Fruit fly (Drosophila melanogaster) Kc167 (cell line): Measurements from ENCODE around the gene CG5849.

Experiments used
- Myc ChIP-seq: fragments of >200 bp; optimal IDR thresholded peaks from 2 replicates; lab custom pipeline; 2017; ENCODE audit warnings: missing external identifiers
- Sin3A ChIP-seq: fragments of >200 bp; optimal IDR thresholded peaks from 2 replicates; lab custom pipeline; 2018; ENCODE audit warnings: missing external identifiers
- h ChIP-seq: fragments of >200 bp; optimal IDR thresholded peaks from 3 replicates; lab custom pipeline; 2018; ENCODE audit warnings: missing external identifiers
- insv ChIP-seq: fragments of >200 bp; optimal IDR thresholded peaks from 3 replicates; lab custom pipeline; 2018; ENCODE audit warnings: missing external identifiers
- psq ChIP-seq: fragments of >200 bp; optimal IDR thresholded peaks from 2 replicates; lab custom pipeline; 2017; ENCODE audit warnings: missing external identifiers
- ttk ChIP-seq: sonication (Bioruptor generic); optimal IDR thresholded peaks from 2 replicates; lab custom pipeline; 2017; ENCODE audit warnings: missing external identifiers

dm6 chr3R:21700458-21700857 lies 39.4 kb upstream of the CG5849 start:
- no peak for TF ChIP-seq psq (lab: Kevin White, UChicago)
- TF ChIP-seq Myc (lab: Kevin White, UChicago) = no peak
- TF ChIP-seq ttk (lab: Kevin White, UChicago) = no peak
- TF ChIP-seq insv (lab: Kevin White, UChicago) = no peak
- TF ChIP-seq h (lab: Kevin White, UChicago) = no peak
- TF ChIP-seq Sin3A = no peak
